Fruit fly (Drosophila melanogaster) whole organism, embryonic: ENCODE data around the gene CG6983.
A peak's percentile ranks its signal among the peaks of the same experiment; 100 is the strongest.

Experiments
- Adf1 ChIP-seq: fragments of 200-800 bp; sonication (Bioruptor generic); IDR thresholded peaks from 2 replicates; pipeline ENCODE4 v1.3.6; 2022; ENCODE audit warnings: missing biosample characterization, missing genetic modification characterization
- Atf3 ChIP-seq: fragments of 200-800 bp; sonication (Bioruptor generic); optimal IDR thresholded peaks from 3 replicates; lab custom pipeline; 2016; ENCODE audit warnings: missing biosample characterization, missing genetic modification characterization
- CG10274 ChIP-seq: fragments of 200-800 bp; sonication (Bioruptor generic); optimal IDR thresholded peaks from 3 replicates; lab custom pipeline; 2017; ENCODE audit warnings: missing biosample characterization, mild to moderate bottlenecking, missing genetic modification characterization
- CG11085 ChIP-seq: fragments of 200-800 bp; sonication (Bioruptor generic); IDR thresholded peaks from 2 replicates; pipeline ENCODE4 v1.3.6; 2022; ENCODE audit warnings: missing biosample characterization, missing genetic modification characterization
- CG11696 ChIP-seq: fragments of 200-800 bp; sonication (Bioruptor generic); IDR thresholded peaks from 2 replicates; pipeline ENCODE4 v1.3.6; 2022; ENCODE audit warnings: missing biosample characterization, missing genetic modification characterization
- CG12155 ChIP-seq: fragments of 200-800 bp; sonication (Bioruptor generic); optimal IDR thresholded peaks from 3 replicates; lab custom pipeline; 2016; ENCODE audit warnings: missing biosample characterization, missing genetic modification characterization
- CG13624 ChIP-seq: fragments of 200-800 bp; sonication (Bioruptor generic); optimal IDR thresholded peaks from 2 replicates; lab custom pipeline; 2016; ENCODE audit warnings: missing biosample characterization, missing genetic modification characterization
- CG15696 ChIP-seq: fragments of 200-800 bp; sonication (Bioruptor generic); optimal IDR thresholded peaks from 2 replicates; lab custom pipeline; 2019; ENCODE audit warnings: missing biosample characterization, mild to moderate bottlenecking, missing genetic modification characterization, moderate library complexity
- CG1647 ChIP-seq: fragments of 200-800 bp; sonication (Bioruptor generic); optimal IDR thresholded peaks from 3 replicates; lab custom pipeline; 2016; ENCODE audit warnings: missing biosample characterization, missing genetic modification characterization
- CG17361 ChIP-seq: fragments of 200-800 bp; sonication (Bioruptor generic); IDR thresholded peaks from 3 replicates; pipeline ENCODE4 v1.3.6; 2022; ENCODE audit warnings: missing biosample characterization, missing genetic modification characterization
- CG2889 ChIP-seq: fragments of 200-800 bp; sonication (Bioruptor generic); IDR thresholded peaks from 3 replicates; pipeline ENCODE4 v1.3.6; 2022; ENCODE audit warnings: missing biosample characterization, missing genetic modification characterization
- CG31224 ChIP-seq: fragments of 200-800 bp; sonication (Bioruptor generic); IDR thresholded peaks from 2 replicates; pipeline ENCODE4 v1.3.6; 2022; ENCODE audit warnings: missing biosample characterization, missing genetic modification characterization
- CG32772 ChIP-seq: fragments of 200-800 bp; sonication (Bioruptor generic); IDR thresholded peaks from 2 replicates; pipeline ENCODE4 v1.3.6; 2022; ENCODE audit warnings: missing biosample characterization, missing genetic modification characterization
- CG33557 ChIP-seq: fragments of 200-800 bp; sonication (Bioruptor generic); optimal IDR thresholded peaks from 2 replicates; lab custom pipeline; 2019; ENCODE audit warnings: missing biosample characterization, mild to moderate bottlenecking, missing genetic modification characterization, moderate library complexity
- CG3407 ChIP-seq: fragments of 200-800 bp; sonication (Bioruptor generic); optimal IDR thresholded peaks from 2 replicates; lab custom pipeline; 2018; ENCODE audit warnings: missing biosample characterization, mild to moderate bottlenecking, missing genetic modification characterization
- CG8765 ChIP-seq: fragments of 200-800 bp; sonication (Bioruptor generic); IDR thresholded peaks from 2 replicates; pipeline ENCODE4 v1.3.6; 2022; ENCODE audit warnings: missing biosample characterization, missing genetic modification characterization
- CG9437 ChIP-seq: fragments of 200-800 bp; sonication (Bioruptor generic); optimal IDR thresholded peaks from 2 replicates; lab custom pipeline; 2018; ENCODE audit warnings: missing biosample characterization, mild to moderate bottlenecking, missing genetic modification characterization
- Chrac-16 ChIP-seq: fragments of 200-800 bp; sonication (Bioruptor generic); optimal IDR thresholded peaks from 3 replicates; lab custom pipeline; 2016; ENCODE audit warnings: missing biosample characterization, missing genetic modification characterization
- CkIIα-i1 ChIP-seq: fragments of 200-800 bp; sonication (Bioruptor generic); IDR thresholded peaks from 2 replicates; pipeline ENCODE4 v1.3.6; 2022; ENCODE audit warnings: missing biosample characterization, missing genetic modification characterization
- Dad ChIP-seq: fragments of 200-800 bp; sonication (Bioruptor generic); optimal IDR thresholded peaks from 3 replicates; lab custom pipeline; 2016; ENCODE audit warnings: missing biosample characterization, missing genetic modification characterization
- Deaf1 ChIP-seq: fragments of 200-800 bp; optimal IDR thresholded peaks from 3 replicates; lab custom pipeline; 2019; ENCODE audit warnings: missing biosample characterization, mild to moderate bottlenecking, missing genetic modification characterization, moderate library complexity
- Dp ChIP-seq: fragments of 200-800 bp; sonication (Bioruptor generic); optimal IDR thresholded peaks from 2 replicates; lab custom pipeline; 2018; ENCODE audit warnings: missing biosample characterization, mild to moderate bottlenecking, missing genetic modification characterization, moderate library complexity
- Hr39 ChIP-seq: fragments of >200 bp; optimal IDR thresholded peaks from 2 replicates; lab custom pipeline; 2017
- Nf-YA ChIP-seq: fragments of 200-800 bp; sonication (Bioruptor generic); IDR thresholded peaks from 2 replicates; pipeline ENCODE4 v1.3.6; 2022; ENCODE audit warnings: missing biosample characterization, missing genetic modification characterization
- Optix ChIP-seq: fragments of 200-800 bp; sonication (Bioruptor generic); IDR thresholded peaks from 3 replicates; pipeline ENCODE4 v1.3.6; 2022; ENCODE audit warnings: missing biosample characterization, missing genetic modification characterization
- Spps ChIP-seq: fragments of 200-800 bp; sonication (Bioruptor generic); optimal IDR thresholded peaks from 2 replicates; lab custom pipeline; 2018; ENCODE audit warnings: missing biosample characterization, mild to moderate bottlenecking, missing genetic modification characterization
- Sry-δ ChIP-seq: fragments of 200-800 bp; sonication (Bioruptor generic); optimal IDR thresholded peaks from 2 replicates; lab custom pipeline; 2016; ENCODE audit warnings: missing biosample characterization, missing genetic modification characterization
- Stat92E ChIP-seq, 3 experiments: fragments of >200 bp in 2 of 3; fragments of 200-800 bp in 1 of 3; sonication (Bioruptor generic) in 1 of 3; optimal IDR thresholded peaks; 2 replicates each; lab custom pipeline; 2017 to 2019; ENCODE audit warnings: missing biosample characterization in 3 of 3, missing genetic modification characterization in 3 of 3, mild to moderate bottlenecking in 1 of 3, moderate library complexity in 1 of 3
- Tbp ChIP-seq: fragments of >200 bp; optimal IDR thresholded peaks from 2 replicates; lab custom pipeline; 2018; ENCODE audit warnings: missing biosample characterization, missing genetic modification characterization
- Xrp1 ChIP-seq: fragments of 200-800 bp; sonication (Bioruptor generic); IDR thresholded peaks from 2 replicates; pipeline ENCODE4 v1.3.6; 2022; ENCODE audit warnings: missing biosample characterization, missing genetic modification characterization
- al ChIP-seq: fragments of 200-800 bp; sonication (Bioruptor generic); IDR thresholded peaks from 2 replicates; pipeline ENCODE4 v1.3.6; 2022; ENCODE audit warnings: missing biosample characterization, missing genetic modification characterization
- bcd ChIP-seq: fragments of 200-800 bp; sonication (Bioruptor generic); optimal IDR thresholded peaks from 2 replicates; lab custom pipeline; 2017; ENCODE audit warnings: missing biosample characterization, mild to moderate bottlenecking, missing genetic modification characterization
- bowl ChIP-seq: fragments of 200-800 bp; sonication (Bioruptor generic); IDR thresholded peaks from 2 replicates; pipeline ENCODE4 v1.3.6; 2022; ENCODE audit warnings: missing biosample characterization, missing genetic modification characterization
- dimm ChIP-seq: fragments of 200-800 bp; sonication (Bioruptor generic); IDR thresholded peaks from 2 replicates; pipeline ENCODE4 v1.3.6; 2022; ENCODE audit warnings: missing biosample characterization, missing genetic modification characterization
- dmrt11E ChIP-seq: fragments of 200-800 bp; sonication (Bioruptor generic); optimal IDR thresholded peaks from 3 replicates; lab custom pipeline; 2018; ENCODE audit warnings: missing biosample characterization, mild to moderate bottlenecking, missing genetic modification characterization, moderate library complexity
- dpn ChIP-seq, 2 experiments: fragments of 200-800 bp; sonication (Bioruptor generic); optimal IDR thresholded peaks; 3 replicates each; lab custom pipeline; 2016; ENCODE audit warnings: missing biosample characterization in 2 of 2, missing genetic modification characterization in 2 of 2
- gcm ChIP-seq: fragments of 200-800 bp; sonication (Bioruptor generic); optimal IDR thresholded peaks from 2 replicates; lab custom pipeline; 2019; ENCODE audit warnings: missing biosample characterization, mild to moderate bottlenecking, missing genetic modification characterization, moderate library complexity
- gt ChIP-seq: fragments of 200-800 bp; sonication (Bioruptor generic); IDR thresholded peaks from 2 replicates; pipeline ENCODE4 v1.3.6; 2022; ENCODE audit warnings: missing biosample characterization, missing genetic modification characterization
- hb ChIP-seq: fragments of 200-800 bp; sonication (Bioruptor generic); IDR thresholded peaks from 3 replicates; pipeline ENCODE4 v1.3.6; 2022; ENCODE audit warnings: missing biosample characterization, missing genetic modification characterization; ENCODE audit not compliant: partially characterized antibody
- hkb ChIP-seq, 2 experiments: fragments of 200-800 bp in 1 of 2; fragments of >200 bp in 1 of 2; sonication (Bioruptor generic) in 1 of 2; IDR thresholded peaks in 1 of 2; optimal IDR thresholded peaks in 1 of 2; 2 replicates each; pipeline versions ENCODE4 v1.3.6 to Lab custom; 2017 to 2022; ENCODE audit warnings: missing biosample characterization in 1 of 2, missing genetic modification characterization in 1 of 2
- inv ChIP-seq: fragments of 200-800 bp; sonication (Bioruptor generic); IDR thresholded peaks from 2 replicates; pipeline ENCODE4 v1.3.6; 2022; ENCODE audit warnings: missing biosample characterization, missing genetic modification characterization; ENCODE audit not compliant: partially characterized antibody
- jigr1 ChIP-seq: fragments of 200-800 bp; sonication (Bioruptor generic); IDR thresholded peaks from 3 replicates; pipeline ENCODE4 v1.3.6; 2022; ENCODE audit warnings: missing biosample characterization, missing genetic modification characterization
- jumu ChIP-seq: fragments of 200-800 bp; sonication (Bioruptor generic); optimal IDR thresholded peaks from 3 replicates; lab custom pipeline; 2016; ENCODE audit warnings: missing biosample characterization, missing genetic modification characterization
- mam ChIP-seq: fragments of 200-800 bp; sonication (Bioruptor generic); optimal IDR thresholded peaks from 3 replicates; lab custom pipeline; 2016; ENCODE audit warnings: missing biosample characterization, missing genetic modification characterization
- nom ChIP-seq: fragments of 200-800 bp; sonication (Bioruptor generic); optimal IDR thresholded peaks from 2 replicates; lab custom pipeline; 2017; ENCODE audit warnings: missing biosample characterization, missing genetic modification characterization, mild to moderate bottlenecking, moderate library complexity, missing genetic modification reagents
- pita ChIP-seq: fragments of 200-800 bp; sonication (Bioruptor generic); optimal IDR thresholded peaks from 2 replicates; lab custom pipeline; 2017; ENCODE audit warnings: missing biosample characterization, mild to moderate bottlenecking, missing genetic modification characterization
- pnt ChIP-seq: fragments of 200-800 bp; sonication (Bioruptor generic); optimal IDR thresholded peaks from 3 replicates; lab custom pipeline; 2016; ENCODE audit warnings: missing biosample characterization, missing genetic modification characterization
- pum ChIP-seq: fragments of 200-800 bp; sonication (Bioruptor generic); optimal IDR thresholded peaks from 2 replicates; lab custom pipeline; 2016; ENCODE audit warnings: missing biosample characterization, missing genetic modification characterization
- seq ChIP-seq: fragments of 200-800 bp; sonication (Bioruptor generic); IDR thresholded peaks from 2 replicates; pipeline ENCODE4 v1.3.6; 2022; ENCODE audit warnings: missing biosample characterization, missing genetic modification characterization
- slou ChIP-seq: fragments of 200-800 bp; sonication (Bioruptor generic); optimal IDR thresholded peaks from 3 replicates; lab custom pipeline; 2016; ENCODE audit warnings: missing biosample characterization, missing genetic modification characterization
- sna ChIP-seq: fragments of 200-800 bp; sonication (Bioruptor generic); IDR thresholded peaks from 2 replicates; pipeline ENCODE4 v1.3.6; 2022; ENCODE audit warnings: missing biosample characterization, missing genetic modification characterization; ENCODE audit not compliant: partially characterized antibody
- tin ChIP-seq: fragments of 200-800 bp; sonication (Bioruptor generic); optimal IDR thresholded peaks from 3 replicates; lab custom pipeline; 2016; ENCODE audit warnings: missing biosample characterization, missing genetic modification characterization
- z ChIP-seq: fragments of 200-800 bp; sonication (Bioruptor generic); IDR thresholded peaks from 3 replicates; pipeline ENCODE4 v1.3.6; 2022; ENCODE audit warnings: missing biosample characterization, missing genetic modification characterization

Gene CG6983

dm6 chr3L:8405123-8405522 is 44.1 kb downstream of the CG6983 start, which contains the start of the genes Tpt, mkg-p and CG13667 (continued):
- no peak for TF ChIP-seq tin (GFP tag; lab: Kevin White, UChicago)
- TF ChIP-seq CG2889 (GFP tag; lab: Robert Waterston, UW), result no peak
- TF ChIP-seq Tbp (GFP tag; lab: Kevin White, UChicago), result no peak
- peak; percentile 21 for TF ChIP-seq jumu (GFP tag; lab: Kevin White, UChicago)
- TF ChIP-seq Atf3 (GFP tag; lab: Kevin White, UChicago), result no peak
- TF ChIP-seq Dad (GFP tag; lab: Kevin White, UChicago), result no peak
- TF ChIP-seq Nf-YA (GFP tag; lab: Robert Waterston, UW), result no peak
- TF ChIP-seq Dp (GFP tag; lab: Kevin White, UChicago), result peak; percentile 52
- no peak for TF ChIP-seq Chrac-16
- no peak for TF ChIP-seq CG9437 (GFP tag; lab: Kevin White, UChicago)
- TF ChIP-seq pum (GFP tag; lab: Kevin White, UChicago), result no peak
- TF ChIP-seq CkIIα-i1 (GFP tag; lab: Robert Waterston, UW), result no peak
- no peak for TF ChIP-seq CG10274 (GFP tag; lab: Kevin White, UChicago)
- peak; percentile 71 for TF ChIP-seq hb (GFP tag; lab: Robert Waterston, UW)
- TF ChIP-seq mam (GFP tag; lab: Kevin White, UChicago), result peak; percentile 21
- TF ChIP-seq Optix (GFP tag; lab: Robert Waterston, UW), result no peak
- TF ChIP-seq CG8765, result no peak
- TF ChIP-seq bowl (GFP tag; lab: Robert Waterston, UW), result no peak
- no peak for TF ChIP-seq pnt
- peak; percentile 8; the same call in 1 of the 2 replicates for TF ChIP-seq Xrp1
- TF ChIP-seq CG3407 (GFP tag; lab: Kevin White, UChicago), result no peak
- no peak for TF ChIP-seq CG17361 (GFP tag; lab: Robert Waterston, UW)
- TF ChIP-seq seq (GFP tag; lab: Robert Waterston, UW), result no peak
- no peak for TF ChIP-seq gt
- no peak for TF ChIP-seq CG11085 (GFP tag; lab: Robert Waterston, UW)
- TF ChIP-seq Hr39 (lab: Kevin White, UChicago), result no peak
- peak; percentile 80 for TF ChIP-seq sna (GFP tag; lab: Robert Waterston, UW)
- no peak for TF ChIP-seq dmrt11E
- no peak for TF ChIP-seq al (GFP tag; lab: Robert Waterston, UW)
- TF ChIP-seq dimm (GFP tag; lab: Robert Waterston, UW), result no peak
- TF ChIP-seq CG12155 (GFP tag; lab: Kevin White, UChicago), result no peak
- no peak for TF ChIP-seq slou (GFP tag; lab: Kevin White, UChicago)
- TF ChIP-seq hkb (optimal IDR thresholded peaks at IDR 0.05; lab: Kevin White, UChicago), result no peak
- TF ChIP-seq hkb (GFP tag; IDR thresholded peaks at IDR 0.05; lab: Robert Waterston, UW), result no peak
- no peak for TF ChIP-seq nom (GFP tag; lab: Kevin White, UChicago)
- TF ChIP-seq CG32772 (GFP tag; lab: Robert Waterston, UW), result no peak
- TF ChIP-seq jigr1 (GFP tag; lab: Robert Waterston, UW), result no peak
- peak; percentile 58 for TF ChIP-seq CG13624 (GFP tag; lab: Kevin White, UChicago)
- TF ChIP-seq Spps (tag; lab: Kevin White, UChicago), result no peak
- TF ChIP-seq Deaf1 (tag; lab: Kevin White, UChicago), result no peak
- TF ChIP-seq Adf1 (GFP tag; lab: Robert Waterston, UW), result no peak
- no peak for TF ChIP-seq CG11696 (GFP tag; lab: Robert Waterston, UW)
- peak; percentile 99 for TF ChIP-seq Sry-δ
- no peak for TF ChIP-seq CG15696
- peak; percentile 78 for TF ChIP-seq inv (GFP tag; lab: Robert Waterston, UW)
- TF ChIP-seq bcd (GFP tag; lab: Kevin White, UChicago), result no peak
- no peak for TF ChIP-seq z (GFP tag; lab: Robert Waterston, UW)
- no peak for TF ChIP-seq CG31224 (GFP tag; lab: Robert Waterston, UW)
- TF ChIP-seq pita, result no peak
- no peak for TF ChIP-seq Stat92E (GFP tag; optimal IDR thresholded peaks at IDR 0.05; lab: Kevin White, UChicago)
- no peak for TF ChIP-seq CG1647 (GFP tag; lab: Kevin White, UChicago)
- TF ChIP-seq dpn (GFP tag; optimal IDR thresholded peaks at IDR 0.05; lab: Kevin White, UChicago), result peak in 1 of 2 experiments; percentile 26
- TF ChIP-seq gcm, result no peak
- no peak for TF ChIP-seq CG33557
